Worm (Caenorhabditis elegans) whole organism, late embryonic: ENCODE data around the gene lec-11.

Experiments
- ceh-14 ChIP-seq: sonication (generic microtip); optimal IDR thresholded peaks from 2 replicates; lab custom pipeline; 2016; ENCODE audit warnings: missing genotype, missing genetic modification characterization, missing compliant biosample characterization
- gmeb-2 ChIP-seq: sonication (generic microtip); optimal IDR thresholded peaks from 2 replicates; lab custom pipeline; 2016; ENCODE audit warnings: missing genetic modification characterization, inconsistent platforms, missing compliant biosample characterization
- nfya-1 ChIP-seq: sonication (generic microtip); optimal IDR thresholded peaks from 2 replicates; lab custom pipeline; 2017; ENCODE audit warnings: missing genetic modification characterization, mild to moderate bottlenecking, missing compliant biosample characterization, antibody characterized with exemption, moderate library complexity
- nhr-11 ChIP-seq: fragments of 150-350 bp; optimal IDR thresholded peaks from 2 replicates; lab custom pipeline; 2014; ENCODE audit warnings: missing biosample characterization, missing genetic modification characterization
- pha-4 ChIP-seq: fragments of 150-350 bp; optimal IDR thresholded peaks from 2 replicates; lab custom pipeline; 2018; ENCODE audit warnings: missing biosample characterization, missing genetic modification reagents, missing genetic modification characterization
- sdc-2 ChIP-seq: sonication (generic microtip); optimal IDR thresholded peaks from 2 replicates; lab custom pipeline; 2016; ENCODE audit warnings: missing genotype, missing genetic modification characterization, missing compliant biosample characterization
- tbx-7 ChIP-seq: sonication (generic microtip); optimal IDR thresholded peaks from 2 replicates; lab custom pipeline; 2016; ENCODE audit warnings: missing genotype, missing genetic modification characterization, missing compliant biosample characterization
- unc-55 ChIP-seq: sonication (generic microtip); optimal IDR thresholded peaks from 2 replicates; lab custom pipeline; 2017; ENCODE audit warnings: missing biosample characterization, missing genetic modification reagents, missing genetic modification characterization
- unc-86 ChIP-seq: sonication (generic microtip); optimal IDR thresholded peaks from 2 replicates; lab custom pipeline; 2016; ENCODE audit warnings: missing genetic modification characterization, missing compliant biosample characterization

- no peak for TF ChIP-seq unc-55
- TF ChIP-seq nfya-1 (tag; lab: Kevin White, UChicago) = no peak
- no peak for TF ChIP-seq tbx-7 (tag; lab: Kevin White, UChicago)
- no peak for TF ChIP-seq pha-4 (tag; lab: Kevin White, UChicago)
- TF ChIP-seq ceh-14 = no peak
- no peak for TF ChIP-seq gmeb-2 (tag; lab: Kevin White, UChicago)
- no peak for TF ChIP-seq unc-86 (tag; lab: Kevin White, UChicago)
- no peak for TF ChIP-seq sdc-2 (tag; lab: Kevin White, UChicago)
- TF ChIP-seq nhr-11 = no peak
These were observed 48.5 kb downstream of the lec-11 start, which contains the start of gene C01G5.25 for ce11 chrIV:6541435-6541834.
